Worm (Caenorhabditis elegans): ENCODE measurements around the gene chst-1.
A peak's percentile ranks its signal among the peaks of the same experiment; 100 is the strongest.

chst-1 gene

ce11 chrII:8065985-8066384 lies 40.8 kb downstream of the chst-1 start, which contains the start of gene pdha-1:
TSS of gene pdha-1 (plus strand) at chrII:8066285.
- TF ChIP-seq cog-1 (tag; optimal IDR thresholded peaks at IDR 0.05) (no peak), tab-1 (GFP tag; IDR thresholded peaks at IDR 0.05) (no peak), ztf-29 (GFP tag; IDR thresholded peaks at IDR 0.05) (no peak), T22C8.4 (GFP tag; IDR thresholded peaks at IDR 0.05) (no peak)

- no peak for TF ChIP-seq ztf-29 (GFP tag; IDR thresholded peaks at IDR 0.05)
- TF ChIP-seq klf-2 (GFP tag; conservative IDR thresholded peaks at IDR 0.05), result no peak
- TF ChIP-seq cog-1 (tag; optimal IDR thresholded peaks at IDR 0.05), result peak; percentile 14
These were observed 44.4 kb downstream of the chst-1 start, which contains the start of gene ufd-2 for ce11 chrII:8062334-8062791. TSS of gene ufd-2 (plus strand) at chrII:8062741.

- TF ChIP-seq ztf-23 (GFP tag; IDR thresholded peaks at IDR 0.05) (no peak), klf-2 (GFP tag; conservative IDR thresholded peaks at IDR 0.05) (no peak), ref-1 (GFP tag; conservative IDR thresholded peaks at IDR 0.05) (no peak), T22C8.4 (GFP tag; IDR thresholded peaks at IDR 0.05) (no peak), ztf-29 (GFP tag; IDR thresholded peaks at IDR 0.05) (no peak), med-1 (GFP tag; optimal IDR thresholded peaks at IDR 0.05; ENCODE audit: insufficient read depth) (no peak), tab-1 (GFP tag; IDR thresholded peaks at IDR 0.05) (no peak), flt-1 (GFP tag; IDR thresholded peaks at IDR 0.05) (no peak), cog-1 (tag; optimal IDR thresholded peaks at IDR 0.05) (no peak)
These were observed 47.2 kb downstream of the chst-1 start for ce11 chrII:8059532-8059931.

ce11 chrII:8058769-8059168 lies 48.0 kb downstream of the chst-1 start, which contains the start of gene T05H10.8:
TSS of gene T05H10.8 (plus strand) at chrII:8059069.
- TF ChIP-seq flt-1 (GFP tag; IDR thresholded peaks at IDR 0.05) (no peak), med-1 (GFP tag; optimal IDR thresholded peaks at IDR 0.05; ENCODE audit: insufficient read depth) (no peak), T22C8.4 (GFP tag; IDR thresholded peaks at IDR 0.05) (no peak), ref-1 (GFP tag; conservative IDR thresholded peaks at IDR 0.05) (no peak), tab-1 (GFP tag; IDR thresholded peaks at IDR 0.05) (no peak), klf-2 (GFP tag; conservative IDR thresholded peaks at IDR 0.05) (no peak), cog-1 (tag; optimal IDR thresholded peaks at IDR 0.05) (no peak), ztf-29 (GFP tag; IDR thresholded peaks at IDR 0.05) (no peak), ztf-23 (GFP tag; IDR thresholded peaks at IDR 0.05) (no peak)

ce11 chrII:8057911-8058310 lies 48.9 kb downstream of the chst-1 start:
- TF ChIP-seq ztf-29 (GFP tag; IDR thresholded peaks at IDR 0.05) (no peak), flt-1 (GFP tag; IDR thresholded peaks at IDR 0.05) (no peak), ref-1 (GFP tag; conservative IDR thresholded peaks at IDR 0.05) (no peak), T22C8.4 (GFP tag; IDR thresholded peaks at IDR 0.05) (no peak), klf-2 (GFP tag; conservative IDR thresholded peaks at IDR 0.05) (no peak), med-1 (GFP tag; optimal IDR thresholded peaks at IDR 0.05; ENCODE audit: insufficient read depth) (no peak), ztf-23 (GFP tag; IDR thresholded peaks at IDR 0.05) (no peak), cog-1 (tag; optimal IDR thresholded peaks at IDR 0.05) (no peak), tab-1 (GFP tag; IDR thresholded peaks at IDR 0.05) (no peak)

All from whole organism, midembryonic.